Worm (Caenorhabditis elegans) whole organism, L1 larva: ENCODE results near the gene F41E6.1.

ENCODE experiments used
- C16A3.4 ChIP-seq: fragments of 150-350 bp; optimal IDR thresholded peaks from 2 replicates; lab custom pipeline; 2014; ENCODE audit warnings: missing biosample characterization, missing genetic modification characterization
- C34B4.2 ChIP-seq: sonication (generic microtip); optimal IDR thresholded peaks from 2 replicates; lab custom pipeline; 2017; ENCODE audit warnings: mild to moderate bottlenecking, missing genetic modification characterization, missing compliant biosample characterization
- F16B12.6 ChIP-seq: fragments of 150-350 bp; optimal IDR thresholded peaks from 2 replicates; lab custom pipeline; 2014; ENCODE audit warnings: missing biosample characterization, missing genetic modification characterization
- aha-1 ChIP-seq: fragments of 150-350 bp; optimal IDR thresholded peaks from 2 replicates; lab custom pipeline; 2014; ENCODE audit warnings: missing biosample characterization, missing genetic modification characterization
- alr-1 ChIP-seq: fragments of 200-800 bp; sonication (Bioruptor generic); optimal IDR thresholded peaks from 2 replicates; lab custom pipeline; 2018; ENCODE audit warnings: borderline replicate concordance, mild to moderate bottlenecking, missing genetic modification characterization, missing compliant biosample characterization
- ama-1 ChIP-seq: fragments of 150-350 bp; optimal IDR thresholded peaks from 2 replicates; lab custom pipeline; 2014
- blmp-1 ChIP-seq: fragments of 150-350 bp; optimal IDR thresholded peaks from 2 replicates; lab custom pipeline; 2014; ENCODE audit warnings: missing biosample characterization, missing genetic modification characterization
- ceh-82 ChIP-seq, 3 experiments: fragments of 150-350 bp in 1 of 3; sonication (generic microtip) in 2 of 3; optimal IDR thresholded peaks; 2 replicates each; lab custom pipeline; 2014 to 2017; ENCODE audit warnings: missing biosample characterization in 3 of 3, missing genetic modification characterization in 3 of 3
- ceh-88 ChIP-seq: fragments of 200-800 bp; sonication (Bioruptor generic); IDR thresholded peaks from 2 replicates; pipeline ENCODE4 v1.3.6; 2022; ENCODE audit warnings: missing genetic modification characterization, missing compliant biosample characterization
- dpl-1 ChIP-seq, 3 experiments: fragments of 150-350 bp in 2 of 3; sonication (generic microtip) in 1 of 3; optimal IDR thresholded peaks; 2 replicates each; lab custom pipeline; 2014 to 2017; ENCODE audit warnings: missing biosample characterization in 3 of 3, missing genetic modification characterization in 3 of 3, missing genetic modification reagents in 3 of 3
- dsc-1 ChIP-seq: sonication (generic microtip); optimal IDR thresholded peaks from 2 replicates; lab custom pipeline; 2016; ENCODE audit warnings: mild to moderate bottlenecking, missing genetic modification characterization, missing compliant biosample characterization
- efl-3 ChIP-seq: fragments of 200-800 bp; sonication (Bioruptor generic); optimal IDR thresholded peaks from 2 replicates; lab custom pipeline; 2018; ENCODE audit warnings: mild to moderate bottlenecking, missing genetic modification characterization, missing compliant biosample characterization
- egl-13 ChIP-seq: sonication (generic microtip); optimal IDR thresholded peaks from 2 replicates; lab custom pipeline; 2016; ENCODE audit warnings: missing genotype, missing genetic modification reagents, missing genetic modification characterization, missing compliant biosample characterization
- elt-2 ChIP-seq: sonication (generic microtip); optimal IDR thresholded peaks from 2 replicates; lab custom pipeline; 2016; ENCODE audit warnings: missing genetic modification characterization, mild to moderate bottlenecking, inconsistent platforms, missing compliant biosample characterization, missing genetic modification reagents
- elt-3 ChIP-seq, 6 experiments: fragments of 150-350 bp in 1 of 6; sonication (generic microtip); optimal IDR thresholded peaks; 2 replicates each; lab custom pipeline; 2017 to 2018; ENCODE audit warnings: missing biosample characterization in 6 of 6, missing genetic modification characterization in 6 of 6, inconsistent platforms in 1 of 6
- ets-5 ChIP-seq: fragments of 200-800 bp; sonication (Bioruptor generic); IDR thresholded peaks from 2 replicates; pipeline ENCODE4 v1.3.6; 2022; ENCODE audit warnings: missing genetic modification characterization, missing compliant biosample characterization
- fkh-10 ChIP-seq: sonication (generic microtip); optimal IDR thresholded peaks from 2 replicates; lab custom pipeline; 2017; ENCODE audit warnings: missing biosample characterization, missing genetic modification reagents, missing genetic modification characterization
- fkh-8 ChIP-seq: sonication (generic microtip); optimal IDR thresholded peaks from 2 replicates; lab custom pipeline; 2016; ENCODE audit warnings: mild to moderate bottlenecking, missing genetic modification characterization, missing compliant biosample characterization
- grh-1 ChIP-seq: fragments of 200-800 bp; sonication (Bioruptor generic); IDR thresholded peaks from 2 replicates; pipeline ENCODE4 v1.3.6; 2022; ENCODE audit warnings: missing genetic modification reagents, missing genetic modification characterization, missing compliant biosample characterization
- hlh-4 ChIP-seq: sonication (generic microtip); optimal IDR thresholded peaks from 2 replicates; lab custom pipeline; 2016; ENCODE audit warnings: mild to moderate bottlenecking, missing genetic modification characterization, missing compliant biosample characterization
- hpl-2 ChIP-seq: fragments of 150-350 bp; optimal IDR thresholded peaks from 2 replicates; lab custom pipeline; 2014; ENCODE audit warnings: missing biosample characterization, missing genetic modification reagents, missing genetic modification characterization
- irx-1 ChIP-seq: sonication (generic microtip); optimal IDR thresholded peaks from 2 replicates; lab custom pipeline; 2016; ENCODE audit warnings: missing genetic modification characterization, missing compliant biosample characterization
- lin-13 ChIP-seq: fragments of 150-350 bp; optimal IDR thresholded peaks from 2 replicates; lab custom pipeline; 2014; ENCODE audit warnings: missing biosample characterization, missing genetic modification reagents, missing genetic modification characterization
- lin-14 ChIP-seq: fragments of 200-800 bp; sonication (Bioruptor generic); optimal IDR thresholded peaks from 2 replicates; lab custom pipeline; 2018; ENCODE audit warnings: mild to moderate bottlenecking, missing genetic modification characterization, moderate library complexity, missing compliant biosample characterization
- lin-35 ChIP-seq, 2 experiments: fragments of 150-350 bp; optimal IDR thresholded peaks; 2 replicates each; lab custom pipeline; 2014; ENCODE audit warnings: missing biosample characterization in 2 of 2, missing genetic modification characterization in 2 of 2, missing genetic modification reagents in 2 of 2
- lin-39 ChIP-seq: fragments of 150-350 bp; optimal IDR thresholded peaks from 2 replicates; lab custom pipeline; 2014; ENCODE audit warnings: missing biosample characterization, missing genetic modification reagents, missing genetic modification characterization
- lsy-2 ChIP-seq, 2 experiments: fragments of 150-350 bp; optimal IDR thresholded peaks; 2 replicates each; lab custom pipeline; 2014; ENCODE audit warnings: missing biosample characterization in 2 of 2, missing genetic modification characterization in 2 of 2
- mdl-1 ChIP-seq, 2 experiments: fragments of 150-350 bp; optimal IDR thresholded peaks; 2 replicates each; lab custom pipeline; 2014 to 2017; ENCODE audit warnings: missing biosample characterization in 2 of 2, missing genetic modification characterization in 2 of 2, inconsistent platforms in 1 of 2
- mef-2 ChIP-seq: fragments of 150-350 bp; optimal IDR thresholded peaks from 2 replicates; lab custom pipeline; 2014; ENCODE audit warnings: missing biosample characterization, missing genetic modification characterization
- nhr-19 ChIP-seq: fragments of 200-800 bp; sonication (Bioruptor generic); conservative IDR thresholded peaks from 2 replicates; pipeline ENCODE4 v1.3.6; 2022; ENCODE audit warnings: missing genetic modification characterization, missing compliant biosample characterization
- nhr-20 ChIP-seq: sonication (generic microtip); optimal IDR thresholded peaks from 2 replicates; lab custom pipeline; 2016; ENCODE audit warnings: mild to moderate bottlenecking, missing genetic modification characterization, missing compliant biosample characterization
- nhr-28 ChIP-seq: fragments of 150-350 bp; optimal IDR thresholded peaks from 2 replicates; lab custom pipeline; 2014; ENCODE audit warnings: missing biosample characterization, missing genetic modification characterization
- nhr-47 ChIP-seq: sonication (generic microtip); optimal IDR thresholded peaks from 2 replicates; lab custom pipeline; 2016; ENCODE audit warnings: mild to moderate bottlenecking, missing genetic modification characterization, moderate library complexity, missing compliant biosample characterization
- nhr-71 ChIP-seq: sonication (generic microtip); optimal IDR thresholded peaks from 2 replicates; lab custom pipeline; 2016; ENCODE audit warnings: mild to moderate bottlenecking, missing genetic modification characterization, moderate library complexity, missing compliant biosample characterization
- nhr-76 ChIP-seq: sonication (generic microtip); optimal IDR thresholded peaks from 2 replicates; lab custom pipeline; 2017; ENCODE audit warnings: missing biosample characterization, missing genetic modification characterization
- nhr-90 ChIP-seq: sonication (generic microtip); optimal IDR thresholded peaks from 2 replicates; lab custom pipeline; 2016; ENCODE audit warnings: mild to moderate bottlenecking, missing genetic modification characterization, missing compliant biosample characterization; ENCODE audit not compliant: poor library complexity
- pqm-1 ChIP-seq: sonication (generic microtip); optimal IDR thresholded peaks from 3 replicates; lab custom pipeline; 2017; ENCODE audit warnings: missing biosample characterization, missing genetic modification characterization
- rnt-1 ChIP-seq: sonication (generic microtip); optimal IDR thresholded peaks from 2 replicates; lab custom pipeline; 2016; ENCODE audit warnings: mild to moderate bottlenecking, missing genetic modification characterization, moderate library complexity, missing compliant biosample characterization
- skn-1 ChIP-seq: fragments of 150-350 bp; optimal IDR thresholded peaks from 2 replicates; lab custom pipeline; 2014; ENCODE audit warnings: missing biosample characterization, missing genetic modification characterization
- snpc-4 ChIP-seq: fragments of 150-350 bp; optimal IDR thresholded peaks from 2 replicates; lab custom pipeline; 2014; ENCODE audit warnings: missing biosample characterization, missing genetic modification characterization
- snu-23 ChIP-seq: sonication (generic microtip); optimal IDR thresholded peaks from 2 replicates; lab custom pipeline; 2016; ENCODE audit warnings: missing genetic modification characterization, missing compliant biosample characterization
- sox-4 ChIP-seq: sonication (generic microtip); optimal IDR thresholded peaks from 2 replicates; lab custom pipeline; 2016; ENCODE audit warnings: missing genetic modification characterization, missing compliant biosample characterization
- sup-37 ChIP-seq: fragments of 200-800 bp; sonication (Bioruptor generic); optimal IDR thresholded peaks from 2 replicates; lab custom pipeline; 2018; ENCODE audit warnings: mild to moderate bottlenecking, missing genetic modification characterization, missing compliant biosample characterization
- swsn-7 ChIP-seq: sonication (generic microtip); optimal IDR thresholded peaks from 2 replicates; lab custom pipeline; 2016; ENCODE audit warnings: missing genetic modification characterization, missing compliant biosample characterization
- tbx-2 ChIP-seq: sonication (generic microtip); optimal IDR thresholded peaks from 2 replicates; lab custom pipeline; 2016; ENCODE audit warnings: missing genetic modification characterization, missing compliant biosample characterization
- tlp-1 ChIP-seq: fragments of 150-350 bp; optimal IDR thresholded peaks from 2 replicates; lab custom pipeline; 2014; ENCODE audit warnings: missing biosample characterization, missing genetic modification characterization
- unc-62 ChIP-seq: fragments of 150-350 bp; optimal IDR thresholded peaks from 2 replicates; lab custom pipeline; 2014; ENCODE audit warnings: missing biosample characterization, missing genetic modification reagents, missing genetic modification characterization
- unc-86 ChIP-seq: sonication (generic microtip); optimal IDR thresholded peaks from 2 replicates; lab custom pipeline; 2016; ENCODE audit warnings: missing genetic modification characterization, missing compliant biosample characterization
- zag-1 ChIP-seq: fragments of 150-350 bp; optimal IDR thresholded peaks from 2 replicates; lab custom pipeline; 2014; ENCODE audit warnings: missing biosample characterization, missing genetic modification characterization
- ztf-11 ChIP-seq, 2 experiments: sonication (generic microtip); optimal IDR thresholded peaks; 2 replicates each; lab custom pipeline; 2016 to 2017; ENCODE audit warnings: missing genetic modification characterization in 2 of 2, missing biosample characterization in 1 of 2, missing compliant biosample characterization in 1 of 2
- ztf-4 ChIP-seq: fragments of 150-350 bp; optimal IDR thresholded peaks from 2 replicates; lab custom pipeline; 2014; ENCODE audit warnings: missing biosample characterization, missing genetic modification characterization

Gene F41E6.1

ce11 chrV:8629029-8629428 is 6.6 kb downstream of the F41E6.1 start, which contains the start of gene F41E6.12 (continued):
- TF ChIP-seq grh-1 (GFP tag; lab: Robert Waterston, UW) (no peak), irx-1 (tag; lab: Kevin White, UChicago) (no peak), nhr-20 (tag; lab: Kevin White, UChicago) (no peak), pqm-1 (tag; lab: Kevin White, UChicago) (no peak), ets-5 (no peak), ama-1 (peak; percentile 50), snu-23 (no peak), zag-1 (no peak), lin-39 (tag; lab: Kevin White, UChicago) (no peak), lin-14 (GFP tag; lab: Kevin White, UChicago) (no peak), elt-3 (tag; optimal IDR thresholded peaks at IDR 0.05; lab: Kevin White, UChicago) (no peak), C34B4.2 (tag; lab: Kevin White, UChicago) (no peak), egl-13 (tag; lab: Kevin White, UChicago) (no peak), rnt-1 (tag; lab: Kevin White, UChicago) (no peak)

ce11 chrV:8631277-8631765 is 8.9 kb downstream of the F41E6.1 start, which contains the start of gene atg-18:
TSS of gene atg-18 (minus strand) at chrV:8631327.
- TF ChIP-seq fkh-8 (tag; lab: Kevin White, UChicago): peak; percentile 46
- peak; percentile 77 for TF ChIP-seq tbx-2 (tag; lab: Kevin White, UChicago)
- peak; percentile 74 for TF ChIP-seq swsn-7 (tag; lab: Kevin White, UChicago)
- TF ChIP-seq sup-37 (GFP tag; lab: Kevin White, UChicago): no peak
- TF ChIP-seq elt-3 (tag; optimal IDR thresholded peaks at IDR 0.05; lab: Kevin White, UChicago): peak in 1 of 6 experiments; percentile 54
- TF ChIP-seq nhr-47: peak; percentile 79
- TF ChIP-seq nhr-90 (tag; lab: Kevin White, UChicago): peak; percentile 74
- peak; percentile 83 for TF ChIP-seq skn-1 (tag; lab: Kevin White, UChicago)
- TF ChIP-seq elt-2 (tag; lab: Kevin White, UChicago): peak; percentile 52
- peak; percentile 81 for TF ChIP-seq snu-23
- TF ChIP-seq ztf-4: peak; percentile 47
- TF ChIP-seq mdl-1 (tag; optimal IDR thresholded peaks at IDR 0.05; lab: Kevin White, UChicago): peak in 1 of 2 experiments; percentile 70
- no peak for TF ChIP-seq nhr-28 (tag; lab: Kevin White, UChicago)
- TF ChIP-seq tlp-1: no peak
- no peak for TF ChIP-seq alr-1 (tag; lab: Kevin White, UChicago)
- TF ChIP-seq ceh-82 (tag; optimal IDR thresholded peaks at IDR 0.05; lab: Kevin White, UChicago): peak; percentile 36 to 74 (median 45)
- TF ChIP-seq nhr-76 (tag; lab: Kevin White, UChicago): no peak
- TF ChIP-seq nhr-71 (tag; lab: Kevin White, UChicago): peak; percentile 87
- peak; percentile 45 to 63 (median 56) for TF ChIP-seq dpl-1 (GFP tag; optimal IDR thresholded peaks at IDR 0.05; lab: Kevin White, UChicago)
- peak; percentile 84 for TF ChIP-seq nhr-20 (tag; lab: Kevin White, UChicago)
- peak; percentile 19 for TF ChIP-seq aha-1 (tag; lab: Kevin White, UChicago)
- TF ChIP-seq blmp-1 (tag; lab: Kevin White, UChicago): peak; percentile 76
- TF ChIP-seq hlh-4: no peak
- no peak for TF ChIP-seq efl-3 (GFP tag; lab: Kevin White, UChicago)
- peak; percentile 26 for TF ChIP-seq lin-39 (tag; lab: Kevin White, UChicago)
- peak; percentile 68 for TF ChIP-seq C16A3.4 (tag; lab: Kevin White, UChicago)
- peak; percentile 76 for TF ChIP-seq nhr-19 (GFP tag; lab: Robert Waterston, UW)
- TF ChIP-seq lin-13: peak; percentile 81
- peak; percentile 43 for TF ChIP-seq unc-86 (tag; lab: Kevin White, UChicago)
- peak; percentile 34 for TF ChIP-seq snpc-4 (tag; lab: Kevin White, UChicago)
- TF ChIP-seq ztf-11 (tag; optimal IDR thresholded peaks at IDR 0.05; lab: Kevin White, UChicago): peak in 1 of 2 experiments; percentile 29
- TF ChIP-seq hpl-2 (GFP tag; lab: Kevin White, UChicago): peak; percentile 63
- peak; percentile 23 for TF ChIP-seq F16B12.6 (tag; lab: Kevin White, UChicago)
- TF ChIP-seq mef-2: peak; percentile 4
- TF ChIP-seq dsc-1 (tag; lab: Kevin White, UChicago): peak; percentile 57
- TF ChIP-seq fkh-10: no peak
- no peak for TF ChIP-seq ceh-88
- TF ChIP-seq lin-35 (GFP tag; optimal IDR thresholded peaks at IDR 0.05; lab: Kevin White, UChicago): peak; percentile 51 to 79
- TF ChIP-seq lsy-2 (tag; optimal IDR thresholded peaks at IDR 0.05; lab: Kevin White, UChicago): peak; percentile 69 to 74
- no peak for TF ChIP-seq unc-62 (GFP tag; lab: Kevin White, UChicago)
- TF ChIP-seq sox-4 (tag; lab: Kevin White, UChicago): peak; percentile 5
